Worm (Caenorhabditis elegans) whole organism, mixed stage, embryonic: Measurements from ENCODE around the gene srw-20.

Source experiments
- bed-3 ChIP-seq: fragments of 200-800 bp; sonication (Bioruptor generic); optimal IDR thresholded peaks from 3 replicates; lab custom pipeline; 2018; ENCODE audit warnings: mild to moderate bottlenecking, missing genetic modification characterization, moderate library complexity, missing compliant biosample characterization
- blmp-1 ChIP-seq: fragments of 150-350 bp; optimal IDR thresholded peaks from 2 replicates; lab custom pipeline; 2014; ENCODE audit warnings: missing biosample characterization, missing genetic modification characterization
- ceh-43 ChIP-seq: fragments of 200-800 bp; sonication (Bioruptor generic); optimal IDR thresholded peaks from 2 replicates; lab custom pipeline; 2018; ENCODE audit warnings: mild to moderate bottlenecking, missing genetic modification characterization, moderate library complexity, missing compliant biosample characterization
- ceh-83 ChIP-seq: fragments of 200-800 bp; sonication (Bioruptor generic); optimal IDR thresholded peaks from 2 replicates; lab custom pipeline; 2018; ENCODE audit warnings: mild to moderate bottlenecking, missing genetic modification characterization, missing compliant biosample characterization
- cnd-1 ChIP-seq: fragments of 200-800 bp; sonication (Bioruptor generic); optimal IDR thresholded peaks from 2 replicates; lab custom pipeline; 2018; ENCODE audit warnings: mild to moderate bottlenecking, missing genetic modification characterization, missing compliant biosample characterization
- drap-1 ChIP-seq: fragments of 200-800 bp; sonication (Bioruptor generic); optimal IDR thresholded peaks from 3 replicates; lab custom pipeline; 2018; ENCODE audit warnings: mild to moderate bottlenecking, missing genetic modification characterization, missing compliant biosample characterization
- elt-1 ChIP-seq: sonication (generic microtip); optimal IDR thresholded peaks from 2 replicates; lab custom pipeline; 2017; ENCODE audit warnings: missing genetic modification characterization, mild to moderate bottlenecking, missing compliant biosample characterization, antibody characterized with exemption, moderate library complexity, borderline replicate concordance; ENCODE audit not compliant: insufficient read depth
- flh-1 ChIP-seq: fragments of 200-800 bp; sonication (Bioruptor generic); optimal IDR thresholded peaks from 2 replicates; lab custom pipeline; 2018; ENCODE audit warnings: mild to moderate bottlenecking, missing genetic modification characterization, moderate library complexity, missing compliant biosample characterization
- hlh-1 ChIP-seq: fragments of 150-350 bp; optimal IDR thresholded peaks from 2 replicates; lab custom pipeline; 2014; ENCODE audit warnings: missing biosample characterization, missing genetic modification reagents, missing genetic modification characterization
- lin-32 ChIP-seq: fragments of 200-800 bp; sonication (Bioruptor generic); optimal IDR thresholded peaks from 2 replicates; lab custom pipeline; 2018; ENCODE audit warnings: mild to moderate bottlenecking, missing genetic modification characterization, missing compliant biosample characterization
- lsy-2 ChIP-seq: fragments of 150-350 bp; optimal IDR thresholded peaks from 2 replicates; lab custom pipeline; 2014; ENCODE audit warnings: missing biosample characterization, missing genetic modification characterization
- sptf-1 ChIP-seq: sonication (generic microtip); optimal IDR thresholded peaks from 2 replicates; lab custom pipeline; 2017; ENCODE audit warnings: mild to moderate bottlenecking, missing genetic modification characterization, moderate library complexity, missing compliant biosample characterization
- unc-120 ChIP-seq: sonication (generic microtip); optimal IDR thresholded peaks from 2 replicates; lab custom pipeline; 2017; ENCODE audit warnings: missing genetic modification characterization, missing compliant biosample characterization; ENCODE audit not compliant: poor library complexity, severe bottlenecking
- unc-39 ChIP-seq: fragments of 150-350 bp; optimal IDR thresholded peaks from 2 replicates; lab custom pipeline; 2014; ENCODE audit warnings: missing biosample characterization, missing genetic modification characterization

srw-20 gene

ce11 chrV:17035850-17036249 is 43.8 kb downstream of the srw-20 start, which contains the start of gene srz-94:
TSS of gene srz-94 (minus strand) at chrV:17035950.
- TF ChIP-seq blmp-1 (tag; lab: Kevin White, UChicago): no peak
- TF ChIP-seq ceh-83 (GFP tag; lab: Kevin White, UChicago): no peak
- no peak for TF ChIP-seq lin-32 (GFP tag; lab: Kevin White, UChicago)
- TF ChIP-seq unc-39 (tag; lab: Kevin White, UChicago): no peak
- TF ChIP-seq lsy-2 (tag; lab: Kevin White, UChicago): no peak
- TF ChIP-seq flh-1: no peak
- no peak for TF ChIP-seq unc-120 (tag; lab: Kevin White, UChicago)

DNA sequence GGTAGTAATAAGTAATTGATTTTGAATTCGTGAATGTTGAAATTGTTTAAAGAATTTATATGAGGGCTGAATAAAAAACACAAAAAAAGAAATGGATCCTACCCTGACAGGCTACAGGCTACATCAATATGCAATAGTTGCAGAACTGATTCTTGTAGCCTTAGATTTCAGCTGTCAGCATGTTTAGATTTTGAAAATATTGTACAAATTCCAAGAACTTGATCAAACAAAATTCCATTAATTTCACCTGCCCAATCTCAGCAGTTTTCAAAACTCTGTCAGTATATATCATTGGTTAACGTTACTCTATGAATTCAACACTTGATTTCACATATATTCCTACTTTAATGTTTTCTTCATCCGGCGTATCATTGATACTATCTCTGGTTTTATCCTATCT is 49.3 kb downstream of the srw-20 start:
- TF ChIP-seq flh-1 (no peak), hlh-1 (tag; lab: Kevin White, UChicago) (no peak), unc-39 (tag; lab: Kevin White, UChicago) (no peak), drap-1 (no peak), sptf-1 (no peak), cnd-1 (tag; lab: Kevin White, UChicago) (no peak), bed-3 (no peak), elt-1 (no peak), ceh-43 (GFP tag; lab: Kevin White, UChicago) (no peak), lsy-2 (tag; lab: Kevin White, UChicago) (no peak), blmp-1 (tag; lab: Kevin White, UChicago) (no peak)
